Fruit fly (Drosophila melanogaster) whole organism, prepupa: ENCODE data around the gene CG45067.
A peak's percentile ranks its signal among the peaks of the same experiment; 100 is the strongest.

Experiments
- CG10631 ChIP-seq: fragments of 200-800 bp; sonication (Bioruptor generic); optimal IDR thresholded peaks from 2 replicates; lab custom pipeline; 2016; ENCODE audit warnings: missing biosample characterization, missing genetic modification characterization
- CG10669 ChIP-seq: fragments of 200-800 bp; sonication (Bioruptor generic); optimal IDR thresholded peaks from 3 replicates; lab custom pipeline; 2018; ENCODE audit warnings: missing biosample characterization, mild to moderate bottlenecking, missing genetic modification characterization, moderate library complexity
- CG11294 ChIP-seq: fragments of 200-800 bp; sonication (Bioruptor generic); IDR thresholded peaks from 2 replicates; pipeline ENCODE4 v1.3.6; 2022; ENCODE audit warnings: missing biosample characterization, missing genetic modification characterization
- CG11762 ChIP-seq: fragments of 200-800 bp; sonication (Bioruptor generic); optimal IDR thresholded peaks from 3 replicates; lab custom pipeline; 2016; ENCODE audit warnings: missing biosample characterization, missing genetic modification characterization; ENCODE audit not compliant: insufficient read depth
- CG1621 ChIP-seq: fragments of 200-800 bp; sonication (Bioruptor generic); optimal IDR thresholded peaks from 3 replicates; lab custom pipeline; 2018; ENCODE audit warnings: missing biosample characterization, mild to moderate bottlenecking, missing genetic modification characterization
- CG16779 ChIP-seq: fragments of 200-800 bp; sonication (Bioruptor generic); optimal IDR thresholded peaks from 3 replicates; lab custom pipeline; 2017; ENCODE audit warnings: missing biosample characterization, mild to moderate bottlenecking, missing genetic modification characterization
- CG3032 ChIP-seq: fragments of 200-800 bp; optimal IDR thresholded peaks from 2 replicates; lab custom pipeline; 2019; ENCODE audit warnings: missing biosample characterization, mild to moderate bottlenecking, missing genetic modification characterization, moderate library complexity
- CG31627 ChIP-seq: fragments of 200-800 bp; sonication (Bioruptor generic); optimal IDR thresholded peaks from 3 replicates; lab custom pipeline; 2016; ENCODE audit warnings: missing biosample characterization, missing genetic modification characterization
- CG34406 ChIP-seq: fragments of 200-800 bp; sonication (Bioruptor generic); optimal IDR thresholded peaks from 3 replicates; lab custom pipeline; 2016; ENCODE audit warnings: missing biosample characterization, missing genetic modification characterization
- CG3919 ChIP-seq: fragments of 200-800 bp; sonication (Bioruptor generic); optimal IDR thresholded peaks from 3 replicates; lab custom pipeline; 2016; ENCODE audit warnings: missing biosample characterization, missing genetic modification characterization
- CG6163 ChIP-seq: fragments of 200-800 bp; sonication (Bioruptor generic); IDR thresholded peaks from 3 replicates; pipeline ENCODE4 v1.3.6; 2022; ENCODE audit warnings: missing biosample characterization, missing genetic modification characterization
- CG6276 ChIP-seq: fragments of 200-800 bp; sonication (Bioruptor generic); optimal IDR thresholded peaks from 2 replicates; lab custom pipeline; 2017; ENCODE audit warnings: missing biosample characterization, mild to moderate bottlenecking, missing genetic modification characterization
- CG6792 ChIP-seq: fragments of 200-800 bp; sonication (Bioruptor generic); optimal IDR thresholded peaks from 3 replicates; lab custom pipeline; 2016; ENCODE audit warnings: missing biosample characterization, missing genetic modification characterization
- CG8119 ChIP-seq: fragments of 200-800 bp; sonication (Bioruptor generic); IDR thresholded peaks from 3 replicates; pipeline ENCODE4 v1.3.6; 2022; ENCODE audit warnings: missing biosample characterization, missing genetic modification characterization
- CG8632 ChIP-seq: fragments of 200-800 bp; sonication (Bioruptor generic); optimal IDR thresholded peaks from 3 replicates; lab custom pipeline; 2016; ENCODE audit warnings: missing biosample characterization, missing genetic modification characterization
- Eip75B ChIP-seq: fragments of 200-800 bp; sonication (Bioruptor generic); optimal IDR thresholded peaks from 3 replicates; lab custom pipeline; 2016; ENCODE audit warnings: missing biosample characterization, missing genetic modification characterization
- Eip78C ChIP-seq: fragments of 200-800 bp; sonication (Bioruptor generic); peaks from one replicate; lab custom pipeline; 2016; ENCODE audit warnings: missing biosample characterization, missing genetic modification characterization
- Ets21C ChIP-seq: fragments of 200-800 bp; sonication (Bioruptor generic); optimal IDR thresholded peaks from 3 replicates; lab custom pipeline; 2016; ENCODE audit warnings: missing biosample characterization, missing genetic modification characterization
- Ets96B ChIP-seq: fragments of 200-800 bp; optimal IDR thresholded peaks from 2 replicates; lab custom pipeline; 2019; ENCODE audit warnings: missing biosample characterization, mild to moderate bottlenecking, missing genetic modification characterization, moderate library complexity
- Hr38 ChIP-seq: sonication (Bioruptor generic); optimal IDR thresholded peaks from 2 replicates; lab custom pipeline; 2016; ENCODE audit warnings: missing biosample characterization, missing genetic modification characterization
- Hr39 ChIP-seq: fragments of 200-800 bp; sonication (Bioruptor generic); optimal IDR thresholded peaks from 2 replicates; lab custom pipeline; 2016; ENCODE audit warnings: missing biosample characterization, missing genetic modification characterization
- Lpt ChIP-seq: fragments of 200-800 bp; sonication (Bioruptor generic); optimal IDR thresholded peaks from 3 replicates; lab custom pipeline; 2016; ENCODE audit warnings: missing biosample characterization, missing genetic modification characterization
- OdsH ChIP-seq: fragments of 200-800 bp; sonication (Bioruptor generic); optimal IDR thresholded peaks from 3 replicates; lab custom pipeline; 2016; ENCODE audit warnings: missing biosample characterization, missing genetic modification characterization
- Smox ChIP-seq: fragments of 200-800 bp; sonication (Bioruptor generic); optimal IDR thresholded peaks from 3 replicates; lab custom pipeline; 2016; ENCODE audit warnings: missing biosample characterization, missing genetic modification characterization
- Sox102F ChIP-seq: fragments of 200-800 bp; sonication (Bioruptor generic); optimal IDR thresholded peaks from 2 replicates; lab custom pipeline; 2016; ENCODE audit warnings: missing biosample characterization, mild to moderate bottlenecking, missing genetic modification characterization
- achi ChIP-seq: fragments of 200-800 bp; sonication (Bioruptor generic); optimal IDR thresholded peaks from 3 replicates; lab custom pipeline; 2016; ENCODE audit warnings: missing biosample characterization, missing genetic modification characterization
- acj6 ChIP-seq: fragments of 200-800 bp; sonication (Bioruptor generic); optimal IDR thresholded peaks from 3 replicates; lab custom pipeline; 2016; ENCODE audit warnings: missing biosample characterization, missing genetic modification characterization
- cyc ChIP-seq: fragments of 200-800 bp; sonication (Bioruptor generic); optimal IDR thresholded peaks from 3 replicates; lab custom pipeline; 2016; ENCODE audit warnings: missing biosample characterization, missing genetic modification characterization
- esn ChIP-seq: fragments of 200-800 bp; sonication (Bioruptor generic); optimal IDR thresholded peaks from 2 replicates; lab custom pipeline; 2016; ENCODE audit warnings: missing biosample characterization, mild to moderate bottlenecking, missing genetic modification characterization, moderate library complexity
- fd85E ChIP-seq: fragments of 200-800 bp; sonication (Bioruptor generic); optimal IDR thresholded peaks from 3 replicates; lab custom pipeline; 2016; ENCODE audit warnings: missing biosample characterization, missing genetic modification characterization
- fkh ChIP-seq: fragments of 200-800 bp; sonication (Bioruptor generic); optimal IDR thresholded peaks from 3 replicates; lab custom pipeline; 2017; ENCODE audit warnings: missing biosample characterization, mild to moderate bottlenecking, missing genetic modification characterization, moderate library complexity
- lz ChIP-seq: fragments of 200-800 bp; sonication (Bioruptor generic); optimal IDR thresholded peaks from 3 replicates; lab custom pipeline; 2016; ENCODE audit warnings: missing biosample characterization, missing genetic modification characterization
- net ChIP-seq: fragments of 200-800 bp; sonication (Bioruptor generic); optimal IDR thresholded peaks from 3 replicates; lab custom pipeline; 2016; ENCODE audit warnings: missing biosample characterization, missing genetic modification characterization
- salr ChIP-seq, 2 experiments: fragments of 200-800 bp; sonication (Bioruptor generic); optimal IDR thresholded peaks; 3 replicates each; lab custom pipeline; 2016 to 2018; ENCODE audit warnings: missing biosample characterization in 2 of 2, missing genetic modification characterization in 2 of 2, mild to moderate bottlenecking in 1 of 2
- spab ChIP-seq: fragments of 200-800 bp; sonication (Bioruptor generic); optimal IDR thresholded peaks from 2 replicates; lab custom pipeline; 2017; ENCODE audit warnings: missing biosample characterization, mild to moderate bottlenecking, missing genetic modification characterization, missing genetic modification reagents
- svp ChIP-seq: fragments of 200-800 bp; sonication (Bioruptor generic); peaks from one replicate; lab custom pipeline; 2016; ENCODE audit warnings: missing biosample characterization, missing genetic modification characterization
- topi ChIP-seq: fragments of 200-800 bp; sonication (Bioruptor generic); optimal IDR thresholded peaks from 3 replicates; lab custom pipeline; 2016; ENCODE audit warnings: missing biosample characterization, missing genetic modification characterization

Gene CG45067

DNA sequence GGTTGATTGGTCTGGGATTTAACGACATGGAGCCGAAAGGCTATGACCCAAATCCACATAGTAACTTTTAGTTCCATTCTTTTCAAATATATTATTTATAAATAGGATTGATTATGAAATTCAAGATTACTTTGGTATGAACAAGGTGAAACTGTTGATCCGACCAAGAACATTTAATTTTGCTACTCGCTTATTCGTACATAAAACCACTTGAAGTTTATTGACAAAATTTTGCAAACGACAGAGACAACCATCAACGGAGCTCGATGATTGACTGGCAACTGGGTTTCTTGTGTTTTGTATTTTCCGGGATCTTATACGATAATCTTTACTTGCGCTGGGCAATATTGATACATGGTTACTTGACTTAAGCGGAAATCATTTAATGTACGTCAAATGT lies at the start of gene CG45067:
CG45067 (minus strand) TSS at position 101 of the 400 bp plus-strand sequence.
- TF ChIP-seq Smox (GFP tag; lab: Kevin White, UChicago): no peak
- TF ChIP-seq OdsH (GFP tag; lab: Kevin White, UChicago): no peak
- TF ChIP-seq CG31627: no peak
- no peak for TF ChIP-seq Lpt (GFP tag; lab: Kevin White, UChicago)
- TF ChIP-seq CG8119 (GFP tag; lab: Robert Waterston, UW): no peak
- TF ChIP-seq Eip78C (GFP tag; lab: Kevin White, UChicago): no peak
- TF ChIP-seq topi (GFP tag; lab: Kevin White, UChicago): no peak
- TF ChIP-seq CG6276: no peak
- TF ChIP-seq CG16779 (tag; lab: Kevin White, UChicago): no peak
- no peak for TF ChIP-seq lz
- no peak for TF ChIP-seq CG11762 (GFP tag; lab: Kevin White, UChicago)
- TF ChIP-seq CG1621: no peak
- TF ChIP-seq spab (GFP tag; lab: Kevin White, UChicago): no peak
- TF ChIP-seq fd85E: no peak
- no peak for TF ChIP-seq CG8632 (GFP tag; lab: Kevin White, UChicago)
- TF ChIP-seq, all 60 proteins: peak for 0

DNA sequence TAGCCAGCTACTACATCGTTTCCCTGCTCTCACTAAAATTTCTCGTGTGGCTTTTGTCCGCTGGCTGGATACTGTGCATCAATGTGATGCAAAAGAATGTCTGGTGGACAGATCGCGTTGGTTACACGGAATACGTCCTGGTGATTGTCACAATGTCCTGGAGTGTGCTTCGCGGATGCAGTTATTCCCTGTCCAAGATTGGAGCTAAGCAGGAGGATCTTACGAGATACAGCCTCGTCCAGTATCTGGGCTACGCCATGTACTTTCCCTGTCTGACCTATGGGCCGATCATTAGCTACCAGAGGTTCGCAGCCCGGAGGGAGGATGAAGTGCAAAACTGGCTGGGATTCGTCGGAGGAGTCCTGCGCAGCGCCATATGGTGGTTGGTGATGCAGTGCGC lies 48.3 kb upstream of the CG45067 start:
- no peak for TF ChIP-seq lz
- TF ChIP-seq spab (GFP tag; lab: Kevin White, UChicago): no peak
- TF ChIP-seq Ets96B: no peak
- no peak for TF ChIP-seq cyc (GFP tag; lab: Kevin White, UChicago)
- no peak for TF ChIP-seq topi (GFP tag; lab: Kevin White, UChicago)
- TF ChIP-seq Eip75B (GFP tag; lab: Kevin White, UChicago): no peak
- no peak for TF ChIP-seq achi
- no peak for TF ChIP-seq net
- no peak for TF ChIP-seq CG6163 (GFP tag; lab: Robert Waterston, UW)
- TF ChIP-seq CG34406: no peak

DNA sequence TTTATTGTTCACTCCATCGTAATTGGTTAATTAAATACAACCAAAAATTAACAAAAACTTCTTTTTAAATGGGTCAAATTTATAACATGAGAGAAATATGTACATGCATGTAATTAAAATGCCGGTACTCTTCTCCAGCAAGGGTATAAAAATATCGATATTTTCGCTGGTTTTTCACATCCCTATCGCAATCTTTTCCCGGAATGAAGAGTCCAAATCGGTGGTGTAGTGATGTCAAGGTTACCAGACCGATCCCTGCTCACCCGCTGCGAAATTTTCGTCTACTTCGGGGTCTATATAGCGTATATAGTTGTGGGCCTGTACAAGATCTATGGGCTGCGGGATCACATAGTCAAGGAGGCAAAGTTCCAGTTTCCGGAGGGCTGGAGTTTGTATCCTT lies 47.7 kb upstream of the CG45067 start, which contains the start of gene rasp:
rasp (plus strand) TSS at position 213 of the 400 bp plus-strand sequence.
- TF ChIP-seq Ets21C (GFP tag; lab: Kevin White, UChicago) (no peak), CG1621 (peak; percentile 90)

DNA sequence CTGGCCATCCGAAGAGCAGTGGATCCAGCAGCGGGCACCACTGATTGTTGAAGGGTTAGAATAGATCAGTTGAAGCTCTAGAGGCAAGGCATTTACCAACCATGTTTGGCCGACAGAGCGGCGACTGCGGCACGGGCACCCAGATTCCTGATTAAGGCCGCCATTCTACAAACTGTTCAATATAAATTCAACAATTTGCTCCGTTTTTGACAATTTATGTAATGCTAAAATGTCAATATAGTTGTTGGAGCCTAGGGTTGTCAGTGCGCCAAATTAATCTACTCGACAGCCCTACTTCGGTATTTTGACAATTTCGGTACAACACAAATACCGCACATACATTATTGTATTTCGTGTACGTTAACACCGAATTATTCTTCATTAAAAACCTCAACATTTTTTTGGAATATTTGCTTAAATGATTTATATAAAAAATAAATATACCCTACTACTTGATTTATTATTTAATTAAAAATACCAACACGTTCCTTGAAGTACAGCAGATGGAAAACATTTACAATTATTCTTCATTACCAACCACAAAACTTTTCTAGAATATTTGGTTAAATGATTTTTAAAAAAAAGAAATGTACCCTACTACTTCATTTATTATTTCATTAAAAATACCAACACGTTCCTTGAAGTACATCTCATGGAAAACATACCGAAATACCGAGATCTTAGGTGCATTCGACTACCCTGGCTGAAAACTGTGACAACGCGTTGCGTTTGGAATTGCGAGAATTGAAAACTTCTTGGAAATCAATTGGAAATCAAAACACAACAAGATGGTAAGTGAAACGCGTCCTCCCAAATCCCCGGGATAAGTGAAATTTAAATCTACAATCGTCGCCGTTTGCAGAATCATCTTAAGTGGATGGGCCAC lies 45.3 kb upstream of the CG45067 start, which contains the start of the genes ND-30 and CG15812:
ND-30 (minus strand) TSS at position 270 of the 886 bp plus-strand sequence.
CG15812 (plus strand) TSS at position 683 of the 886 bp plus-strand sequence.
- no peak for TF ChIP-seq OdsH (GFP tag; lab: Kevin White, UChicago)
- TF ChIP-seq cyc (GFP tag; lab: Kevin White, UChicago): peak; percentile 21
- TF ChIP-seq CG10631 (GFP tag; lab: Kevin White, UChicago): no peak
- no peak for TF ChIP-seq CG6792 (GFP tag; lab: Kevin White, UChicago)
- TF ChIP-seq CG3032 (tag; lab: Kevin White, UChicago): peak; percentile 14
- TF ChIP-seq esn: peak; percentile 48

DNA sequence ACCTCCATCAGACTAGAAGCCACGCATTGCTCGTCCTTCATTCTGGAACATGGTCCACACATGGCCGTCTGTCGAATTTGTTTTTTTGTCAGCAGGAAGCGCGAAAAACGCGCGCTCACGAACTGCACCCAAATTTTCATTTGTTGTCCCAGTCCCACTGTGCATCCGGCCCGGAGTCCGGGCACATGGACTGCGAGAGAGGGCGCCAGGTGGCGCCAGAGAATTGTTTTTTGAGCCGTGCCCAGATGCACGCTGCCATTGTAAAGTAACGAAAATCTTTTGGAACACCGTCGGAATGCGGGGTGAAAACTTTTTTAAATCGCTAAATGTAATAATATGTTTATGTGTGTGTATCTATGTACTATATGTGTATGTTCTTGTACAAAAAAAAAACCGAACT lies 43.4 kb upstream of the CG45067 start:
- TF ChIP-seq CG11294 (GFP tag; lab: Robert Waterston, UW): no peak
- no peak for TF ChIP-seq CG10669 (GFP tag; lab: Kevin White, UChicago)
- no peak for TF ChIP-seq Smox (GFP tag; lab: Kevin White, UChicago)
- no peak for TF ChIP-seq Hr39 (GFP tag; lab: Kevin White, UChicago)
- TF ChIP-seq Eip78C (GFP tag; lab: Kevin White, UChicago): no peak
- TF ChIP-seq net: no peak
- TF ChIP-seq svp (GFP tag; lab: Kevin White, UChicago): no peak
- TF ChIP-seq Sox102F (GFP tag; lab: Kevin White, UChicago): no peak
- TF ChIP-seq Hr38 (GFP tag; lab: Kevin White, UChicago): no peak
- no peak for TF ChIP-seq cyc (GFP tag; lab: Kevin White, UChicago)
- TF ChIP-seq achi: no peak
- TF ChIP-seq salr (GFP tag; optimal IDR thresholded peaks at IDR 0.05; lab: Kevin White, UChicago): no peak
- no peak for TF ChIP-seq Ets96B
- no peak for TF ChIP-seq CG16779 (tag; lab: Kevin White, UChicago)
- TF ChIP-seq Eip75B (GFP tag; lab: Kevin White, UChicago): no peak
- TF ChIP-seq fkh (GFP tag; lab: Kevin White, UChicago): no peak
- TF ChIP-seq lz: no peak
- TF ChIP-seq acj6 (GFP tag; lab: Kevin White, UChicago): no peak
- no peak for TF ChIP-seq CG3919 (GFP tag; lab: Kevin White, UChicago)
